Worm (Caenorhabditis elegans): ENCODE measurements around the gene F01D5.6.

ce11 chrII:13968979-13969378 lies 37.3 kb upstream of the F01D5.6 start, which contains the start of gene sre-43:
- no peak for TF ChIP-seq ztf-11 (tag; optimal IDR thresholded peaks at IDR 0.05)
- TF ChIP-seq nhr-237 (tag; optimal IDR thresholded peaks at IDR 0.05), result no peak
- no peak for TF ChIP-seq elt-3 (tag; optimal IDR thresholded peaks at IDR 0.05)
- TF ChIP-seq ceh-82 (tag; optimal IDR thresholded peaks at IDR 0.05), result no peak
- TF ChIP-seq snpc-4 (tag; optimal IDR thresholded peaks at IDR 0.05), result no peak
- TF ChIP-seq egl-27 (tag; optimal IDR thresholded peaks at IDR 0.05), result no peak
- TF ChIP-seq nhr-12 (tag; optimal IDR thresholded peaks at IDR 0.05), result no peak
